Worm (Caenorhabditis elegans): Measurements from ENCODE around the gene galt-1.

DNA sequence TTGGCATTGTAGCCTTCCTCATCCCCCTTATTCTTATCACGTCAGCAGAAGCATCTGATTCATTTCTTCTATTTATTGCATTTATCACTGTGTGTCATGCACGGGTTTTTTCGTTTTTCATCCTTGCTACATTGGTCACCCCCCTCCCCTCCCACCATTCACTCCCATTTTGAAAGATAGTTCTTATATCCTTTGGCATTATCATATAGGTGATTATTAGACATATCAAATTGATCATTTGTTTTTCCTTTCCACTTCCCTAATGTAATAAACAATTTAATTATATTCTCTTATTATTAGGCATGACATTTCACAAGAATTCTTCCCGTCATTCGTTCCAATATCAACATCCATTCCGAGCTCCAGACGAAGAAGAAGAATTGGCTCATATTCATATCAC lies 20.4 kb downstream of the galt-1 start, which contains the start of gene M03F8.1:
- TF ChIP-seq ama-1 (optimal IDR thresholded peaks at IDR 0.05) = no peak
- no peak for TF ChIP-seq hmbx-1 (tag; optimal IDR thresholded peaks at IDR 0.05)
- TF ChIP-seq tra-4 (tag; optimal IDR thresholded peaks at IDR 0.05) = no peak
- no peak for TF ChIP-seq F13C5.2 (tag; optimal IDR thresholded peaks at IDR 0.05)
- no peak for TF ChIP-seq aly-1 (tag; optimal IDR thresholded peaks at IDR 0.05)
- no peak for TF ChIP-seq sea-1 (GFP tag; conservative IDR thresholded peaks at IDR 0.05)
- no peak for TF ChIP-seq flt-1 (GFP tag; IDR thresholded peaks at IDR 0.05)
